Fruit fly (Drosophila melanogaster): ENCODE measurements around the gene Gcat.

Gene Gcat

dm6 chr3L:11800761-11801160, at the start of gene Gcat:
TSS of gene Gcat (minus strand) at chr3L:11800861.
- TF ChIP-seq CG17801 (GFP tag; optimal IDR thresholded peaks at IDR 0.05; ENCODE audit: partially characterized antibody): no peak

dm6 chr3L:11847703-11848102, 47.0 kb upstream of the Gcat start, which contains the start of gene CG12521:
TSS of gene CG12521 (minus strand) at chr3L:11847803.
- TF ChIP-seq CG17801 (GFP tag; optimal IDR thresholded peaks at IDR 0.05; ENCODE audit: partially characterized antibody): no peak

dm6 chr3L:11836575-11837077, 36.0 kb upstream of the Gcat start, which contains the start of gene CG43064:
TSS of gene CG43064 (minus strand) at chr3L:11836721.
- no peak for TF ChIP-seq CG17801 (GFP tag; optimal IDR thresholded peaks at IDR 0.05; ENCODE audit: partially characterized antibody)

- peak; percentile 21 for TF ChIP-seq CG17801 (GFP tag; optimal IDR thresholded peaks at IDR 0.05; ENCODE audit: partially characterized antibody)
Measured at dm6 chr3L:11833296-11833717, 32.6 kb upstream of the Gcat start, which contains the start of gene CycA. TSS of gene CycA (minus strand) at chr3L:11833578.

DNA sequence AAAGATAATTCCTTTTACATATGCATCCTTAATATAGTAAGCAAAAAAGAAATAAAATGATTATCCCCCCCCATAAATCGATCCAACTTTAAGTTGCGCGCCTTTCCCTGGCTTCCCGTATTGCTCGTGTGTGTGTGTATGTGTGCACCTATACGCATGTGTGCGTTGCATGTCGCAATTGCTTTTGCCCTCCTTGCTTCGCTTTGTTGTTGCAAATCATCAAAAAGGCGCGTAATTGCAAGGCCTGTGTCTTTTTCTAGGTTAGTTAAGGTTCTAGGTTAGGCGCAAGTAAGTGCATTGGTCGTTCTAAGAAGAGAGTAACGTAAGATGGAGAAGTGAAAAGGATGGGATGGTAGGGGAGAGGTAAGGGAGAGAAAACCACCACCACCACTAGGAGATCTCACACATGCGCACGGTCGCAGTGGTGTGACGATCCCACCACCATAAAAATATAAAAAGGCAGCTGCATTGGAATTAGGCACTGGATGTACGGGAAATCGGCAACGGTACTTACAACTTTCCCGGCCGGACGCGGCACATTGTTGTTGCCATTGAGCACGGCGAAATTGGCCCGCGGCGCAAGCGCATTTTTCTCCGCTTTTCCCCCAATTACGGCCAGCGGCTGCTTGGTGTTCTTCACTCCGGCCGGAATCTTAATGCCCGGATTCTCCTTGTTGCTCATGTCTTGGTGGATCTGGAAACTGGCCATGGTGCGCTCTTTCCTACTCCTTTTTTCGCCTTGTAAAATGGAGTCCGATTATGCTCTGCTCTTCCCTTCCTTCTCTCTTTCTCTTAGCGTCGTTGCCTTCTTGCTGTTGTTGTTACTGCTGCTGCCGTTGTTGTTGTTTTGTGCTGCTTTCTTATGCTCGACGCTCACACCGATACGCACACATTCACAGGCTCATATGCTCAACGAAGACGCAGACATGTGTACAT, 32.0 kb upstream of the Gcat start:
- no peak for TF ChIP-seq CG17801 (GFP tag; optimal IDR thresholded peaks at IDR 0.05; ENCODE audit: partially characterized antibody)

dm6 chr3L:11831199-11831598, 30.5 kb upstream of the Gcat start:
- TF ChIP-seq CG17801 (GFP tag; optimal IDR thresholded peaks at IDR 0.05; ENCODE audit: partially characterized antibody): no peak

DNA sequence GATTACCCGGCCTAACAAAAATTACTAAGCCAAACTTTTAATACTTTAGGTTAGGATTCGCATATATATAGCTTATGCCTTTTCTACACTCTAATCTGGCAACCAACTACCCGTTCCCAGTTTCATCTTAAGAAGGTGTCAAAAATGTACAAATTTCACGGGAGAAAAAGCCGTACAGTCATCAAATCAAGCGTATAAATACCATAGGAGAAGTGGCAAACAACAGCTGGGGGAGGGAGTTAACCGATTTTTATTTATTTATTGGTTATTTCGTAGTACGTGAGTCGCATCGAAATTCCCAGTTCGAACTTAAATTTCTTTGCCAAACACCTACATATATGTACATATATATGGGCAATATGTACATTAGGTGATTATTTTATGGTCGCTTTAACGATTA, 28.1 kb upstream of the Gcat start, which contains the start of gene CG7264:
CG7264 (plus strand) TSS at position 301 of the 400 bp plus-strand sequence.
- no peak for TF ChIP-seq CG17801 (GFP tag; optimal IDR thresholded peaks at IDR 0.05; ENCODE audit: partially characterized antibody)

DNA sequence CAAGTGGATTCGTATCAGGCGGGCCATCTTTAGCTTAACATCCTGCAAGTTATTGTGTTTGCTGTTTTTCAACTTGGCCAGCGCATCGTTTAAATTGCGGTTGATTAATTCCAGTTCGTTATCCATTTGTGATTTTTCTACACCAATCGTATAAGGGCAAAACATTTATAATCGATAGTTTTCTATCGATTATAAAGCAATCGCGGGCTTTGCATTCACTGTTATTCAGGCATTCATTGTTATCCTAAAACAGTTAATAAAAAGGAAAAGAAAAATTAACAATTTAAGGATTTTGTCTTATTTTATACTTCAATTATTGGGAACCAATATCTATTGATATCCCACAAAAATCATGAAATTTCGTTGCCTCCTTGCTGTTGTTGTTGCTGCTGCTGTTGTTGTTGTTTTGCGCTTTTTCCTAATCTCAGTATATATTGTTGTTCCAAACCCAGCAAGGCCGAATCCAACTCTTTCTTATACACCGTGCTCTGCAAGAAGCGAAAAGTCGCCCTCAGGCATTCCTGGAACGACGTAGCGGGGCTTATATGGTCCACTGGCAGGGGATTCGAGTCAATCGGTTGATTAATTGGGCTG, 25.0 kb upstream of the Gcat start, which contains the start of gene CG32095:
CG32095 (minus strand) TSS at position 173 of the 594 bp plus-strand sequence.
- no peak for TF ChIP-seq CG17801 (GFP tag; optimal IDR thresholded peaks at IDR 0.05; ENCODE audit: partially characterized antibody)

- peak; percentile 37 for TF ChIP-seq CG17801 (GFP tag; optimal IDR thresholded peaks at IDR 0.05; ENCODE audit: partially characterized antibody)
Measured at dm6 chr3L:11822446-11823334, 22.0 kb upstream of the Gcat start, which contains the start of gene RpL10Ab. TSS of gene RpL10Ab (plus strand) at chr3L:11822851.

DNA sequence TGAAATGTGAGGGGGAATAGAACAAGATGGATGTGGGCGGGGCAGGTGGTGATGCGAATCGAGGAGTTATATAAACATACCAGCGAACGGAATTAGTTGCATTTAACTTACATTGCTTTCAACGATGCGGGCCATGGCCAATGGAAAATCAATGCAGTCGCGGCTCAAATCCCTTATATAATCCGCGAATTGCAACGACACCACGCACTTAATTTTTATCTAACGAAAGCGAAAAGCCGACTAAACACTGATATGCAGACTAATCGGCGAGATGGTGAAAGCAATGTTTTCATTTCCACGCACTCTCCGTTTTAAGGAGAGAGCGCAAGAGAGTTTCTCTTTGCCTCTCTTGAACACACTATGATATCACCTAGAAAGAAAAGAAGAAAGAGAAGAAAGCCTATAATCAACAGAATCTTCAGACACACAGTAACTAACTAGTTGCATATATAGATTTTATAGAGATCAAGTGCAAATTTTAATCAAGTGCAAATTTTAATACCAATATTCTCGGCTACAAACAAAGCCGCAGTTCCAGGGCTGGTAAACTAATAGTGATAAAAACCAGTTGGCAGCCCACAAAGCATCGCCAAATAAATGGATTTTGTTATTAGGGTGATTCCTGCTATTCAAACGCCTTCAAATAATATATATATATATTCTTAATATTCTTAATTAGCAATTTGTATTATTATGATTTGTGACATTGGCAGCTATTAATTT, 21.2 kb upstream of the Gcat start, which contains the start of the genes CG11597 and CG5946:
CG11597 (minus strand) TSS at position 553 of the 723 bp plus-strand sequence.
CG5946 (minus strand) TSS at position 553 of the 723 bp plus-strand sequence.
- TF ChIP-seq CG17801 (GFP tag; optimal IDR thresholded peaks at IDR 0.05; ENCODE audit: partially characterized antibody): no peak

DNA sequence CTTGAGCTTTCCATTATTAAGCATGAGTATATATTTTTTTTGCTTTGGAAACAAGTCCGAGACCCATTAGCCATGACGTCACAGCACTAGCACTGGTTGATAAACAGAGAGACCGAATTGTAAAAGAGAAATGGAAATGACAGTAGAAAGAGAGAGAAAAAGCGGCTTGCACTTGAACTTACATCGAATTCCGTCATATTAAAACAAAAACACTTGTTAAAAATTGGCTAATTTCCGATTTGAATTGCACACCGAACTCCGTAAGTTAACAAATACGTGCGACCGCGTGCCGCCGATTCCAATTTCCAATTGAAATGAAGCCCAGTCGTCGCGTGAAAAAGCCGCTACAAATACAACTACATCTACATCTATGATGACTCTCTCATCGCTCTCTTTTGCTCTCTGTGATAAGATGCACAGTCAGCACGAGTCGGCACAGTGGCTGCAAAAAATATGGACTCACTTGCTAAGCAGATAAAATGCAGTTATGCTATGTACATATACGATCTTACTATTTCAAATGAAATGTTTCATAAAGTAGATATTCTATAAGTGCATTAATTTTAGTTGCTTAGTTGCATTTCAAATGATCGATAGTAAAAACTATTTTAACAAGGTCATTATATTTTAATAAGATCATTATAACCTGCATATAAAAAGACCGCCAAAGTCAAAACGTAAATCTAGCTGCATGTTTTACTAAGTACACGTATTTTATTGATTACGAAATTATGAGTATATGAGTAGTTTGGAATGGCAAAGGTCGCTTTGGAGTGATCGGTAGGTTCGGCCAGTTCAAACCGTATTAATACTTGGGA, 19.2 kb upstream of the Gcat start:
- peak; percentile 70 for TF ChIP-seq CG17801 (GFP tag; optimal IDR thresholded peaks at IDR 0.05; ENCODE audit: partially characterized antibody)

DNA sequence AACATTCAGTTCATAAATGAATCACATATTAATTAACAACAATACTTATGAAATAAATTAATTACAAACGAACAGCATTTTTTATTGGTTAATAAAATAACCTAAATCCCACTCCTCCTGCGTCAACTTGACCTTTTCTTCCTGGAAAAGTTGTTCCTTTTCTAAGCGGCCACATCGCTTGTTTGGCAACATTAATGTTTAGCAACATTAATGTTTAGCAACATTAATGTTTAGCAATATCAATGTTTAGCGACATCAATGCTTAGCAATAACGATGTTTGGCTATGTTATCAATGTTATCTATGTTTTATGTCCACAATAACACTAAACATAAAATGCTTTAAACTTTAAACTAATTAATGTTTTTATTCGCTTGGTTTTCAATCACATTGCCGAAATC, 16.0 kb upstream of the Gcat start:
- TF ChIP-seq CG17801 (GFP tag; optimal IDR thresholded peaks at IDR 0.05; ENCODE audit: partially characterized antibody): no peak
